Worm (Caenorhabditis elegans) whole organism, L1 larva: ENCODE data around the gene Y45G5AM.4.

Experiments
- aly-2 ChIP-seq: fragments of 150-350 bp; optimal IDR thresholded peaks from 2 replicates; lab custom pipeline; 2014; ENCODE audit warnings: missing biosample characterization, missing genetic modification characterization
- ceh-88 ChIP-seq: fragments of 200-800 bp; sonication (Bioruptor generic); IDR thresholded peaks from 2 replicates; pipeline ENCODE4 v1.3.6; 2022; ENCODE audit warnings: missing genetic modification characterization, missing compliant biosample characterization
- dpl-1 ChIP-seq, 3 experiments: fragments of 150-350 bp in 2 of 3; sonication (generic microtip) in 1 of 3; optimal IDR thresholded peaks; 2 replicates each; lab custom pipeline; 2014 to 2017; ENCODE audit warnings: missing biosample characterization in 3 of 3, missing genetic modification characterization in 3 of 3, missing genetic modification reagents in 3 of 3
- egl-27 ChIP-seq, 2 experiments: fragments of 150-350 bp in 1 of 2; sonication (generic microtip); optimal IDR thresholded peaks; 3 replicates each; lab custom pipeline; 2017 to 2018; ENCODE audit warnings: missing biosample characterization in 2 of 2, missing genetic modification characterization in 2 of 2, missing genetic modification reagents in 2 of 2
- lin-35 ChIP-seq, 2 experiments: fragments of 150-350 bp; optimal IDR thresholded peaks; 2 replicates each; lab custom pipeline; 2014; ENCODE audit warnings: missing biosample characterization in 2 of 2, missing genetic modification characterization in 2 of 2, missing genetic modification reagents in 2 of 2
- lin-39 ChIP-seq: fragments of 150-350 bp; optimal IDR thresholded peaks from 2 replicates; lab custom pipeline; 2014; ENCODE audit warnings: missing biosample characterization, missing genetic modification reagents, missing genetic modification characterization
- lir-3 ChIP-seq: sonication (generic microtip); optimal IDR thresholded peaks from 2 replicates; lab custom pipeline; 2016; ENCODE audit warnings: mild to moderate bottlenecking, missing genetic modification characterization, moderate library complexity, missing compliant biosample characterization; ENCODE audit not compliant: poor library complexity
- lsy-2 ChIP-seq, 2 experiments: fragments of 150-350 bp; optimal IDR thresholded peaks; 2 replicates each; lab custom pipeline; 2014; ENCODE audit warnings: missing biosample characterization in 2 of 2, missing genetic modification characterization in 2 of 2
- nhr-76 ChIP-seq: sonication (generic microtip); optimal IDR thresholded peaks from 2 replicates; lab custom pipeline; 2017; ENCODE audit warnings: missing biosample characterization, missing genetic modification characterization
- nhr-77 ChIP-seq: fragments of 150-350 bp; optimal IDR thresholded peaks from 2 replicates; lab custom pipeline; 2014; ENCODE audit warnings: missing biosample characterization, missing genetic modification characterization
- sptf-1 ChIP-seq: fragments of 150-350 bp; optimal IDR thresholded peaks from 2 replicates; lab custom pipeline; 2014; ENCODE audit warnings: missing biosample characterization, missing genetic modification characterization
- unc-30 ChIP-seq: sonication (generic microtip); optimal IDR thresholded peaks from 2 replicates; lab custom pipeline; 2017; ENCODE audit warnings: missing biosample characterization, missing genetic modification characterization

DNA sequence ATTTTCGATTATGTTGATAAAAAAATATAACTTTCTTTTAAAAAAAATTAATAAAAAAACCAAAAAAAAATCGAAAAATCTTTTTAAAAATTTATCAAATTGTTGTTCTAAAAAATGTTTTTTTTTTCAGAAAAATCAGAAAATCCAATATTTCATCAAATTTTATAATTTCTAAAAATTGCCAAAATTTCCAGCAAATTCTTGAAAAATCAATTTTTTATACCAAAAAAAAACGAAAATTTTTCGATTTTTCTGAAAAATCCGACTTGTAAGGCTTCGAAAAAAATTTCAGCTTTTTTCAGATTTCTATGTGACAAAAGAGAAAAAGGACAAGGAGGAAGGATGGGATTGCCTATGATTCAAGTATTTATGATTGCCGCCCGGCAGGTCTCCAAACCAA is 41.4 kb downstream of the Y45G5AM.4 start, which contains the start of gene H43I07.1:
- no peak for TF ChIP-seq lin-35 (GFP tag; optimal IDR thresholded peaks at IDR 0.05; lab: Kevin White, UChicago)
- TF ChIP-seq lsy-2 (tag; optimal IDR thresholded peaks at IDR 0.05; lab: Kevin White, UChicago) = no peak
- TF ChIP-seq aly-2 = no peak
- TF ChIP-seq egl-27 (tag; optimal IDR thresholded peaks at IDR 0.05; lab: Kevin White, UChicago) = no peak
- TF ChIP-seq lin-39 (tag; lab: Kevin White, UChicago) = no peak
- no peak for TF ChIP-seq sptf-1 (tag; lab: Kevin White, UChicago)
- TF ChIP-seq lir-3 (tag; lab: Kevin White, UChicago) = no peak
- TF ChIP-seq nhr-77 (tag; lab: Kevin White, UChicago) = no peak
- TF ChIP-seq unc-30 (tag; lab: Kevin White, UChicago) = no peak
- no peak for TF ChIP-seq nhr-76
- no peak for TF ChIP-seq ceh-88 (GFP tag; lab: Robert Waterston, UW)
- TF ChIP-seq dpl-1 (GFP tag; optimal IDR thresholded peaks at IDR 0.05; lab: Kevin White, UChicago) = no peak
